Fruit fly (Drosophila melanogaster) whole organism, embryonic: Measurements from ENCODE around the gene lqfR.

Experiments
- CG10209 ChIP-seq: fragments of 200-800 bp; sonication (Bioruptor generic); optimal IDR thresholded peaks from 3 replicates; lab custom pipeline; 2017; ENCODE audit warnings: missing biosample characterization, mild to moderate bottlenecking, missing genetic modification characterization, missing genetic modification reagents
- CG11456 ChIP-seq: fragments of 200-800 bp; sonication (Bioruptor generic); IDR thresholded peaks from 3 replicates; pipeline ENCODE4 v1.3.6; 2022; ENCODE audit warnings: missing biosample characterization, missing genetic modification characterization
- CG11504 ChIP-seq: fragments of 200-800 bp; sonication (Bioruptor generic); optimal IDR thresholded peaks from 3 replicates; lab custom pipeline; 2019; ENCODE audit warnings: missing biosample characterization, mild to moderate bottlenecking, missing genetic modification characterization, moderate library complexity
- CG12299 ChIP-seq: fragments of 200-800 bp; sonication (Bioruptor generic); optimal IDR thresholded peaks from 2 replicates; lab custom pipeline; 2018; ENCODE audit warnings: missing biosample characterization, mild to moderate bottlenecking, missing genetic modification characterization
- CG13123 ChIP-seq: fragments of 200-800 bp; sonication (Bioruptor generic); optimal IDR thresholded peaks from 2 replicates; lab custom pipeline; 2016; ENCODE audit warnings: missing biosample characterization, missing genetic modification characterization
- CG13296 ChIP-seq: fragments of 200-800 bp; sonication (Bioruptor generic); optimal IDR thresholded peaks from 3 replicates; lab custom pipeline; 2018; ENCODE audit warnings: missing biosample characterization, mild to moderate bottlenecking, missing genetic modification characterization
- CG13894 ChIP-seq: fragments of 200-800 bp; sonication (Bioruptor generic); optimal IDR thresholded peaks from 3 replicates; lab custom pipeline; 2018; ENCODE audit warnings: missing biosample characterization, mild to moderate bottlenecking, missing genetic modification characterization, moderate library complexity
- CG14441 ChIP-seq: fragments of 200-800 bp; sonication (Bioruptor generic); IDR thresholded peaks from 2 replicates; pipeline ENCODE4 v1.3.6; 2022; ENCODE audit warnings: missing biosample characterization, missing genetic modification characterization
- CG15073 ChIP-seq: fragments of 200-800 bp; sonication (Bioruptor generic); optimal IDR thresholded peaks from 2 replicates; lab custom pipeline; 2016; ENCODE audit warnings: missing biosample characterization, missing genetic modification characterization
- CG15479 ChIP-seq: fragments of 200-800 bp; sonication (Bioruptor generic); optimal IDR thresholded peaks from 3 replicates; lab custom pipeline; 2019; ENCODE audit warnings: missing biosample characterization, mild to moderate bottlenecking, missing genetic modification characterization, moderate library complexity
- CG18262 ChIP-seq: fragments of 200-800 bp; optimal IDR thresholded peaks from 3 replicates; lab custom pipeline; 2019; ENCODE audit warnings: missing biosample characterization, mild to moderate bottlenecking, missing genetic modification characterization, moderate library complexity
- CG18764 ChIP-seq: fragments of 200-800 bp; sonication (Bioruptor generic); optimal IDR thresholded peaks from 3 replicates; lab custom pipeline; 2016; ENCODE audit warnings: missing biosample characterization, missing genetic modification characterization
- CG2116 ChIP-seq: fragments of 200-800 bp; sonication (Bioruptor generic); optimal IDR thresholded peaks from 3 replicates; lab custom pipeline; 2018; ENCODE audit warnings: missing biosample characterization, mild to moderate bottlenecking, missing genetic modification characterization
- CG2199 ChIP-seq: fragments of 200-800 bp; sonication (Bioruptor generic); IDR thresholded peaks from 3 replicates; pipeline ENCODE4 v1.3.6; 2022; ENCODE audit warnings: missing biosample characterization, missing genetic modification characterization
- CG2889 ChIP-seq: fragments of 200-800 bp; sonication (Bioruptor generic); IDR thresholded peaks from 3 replicates; pipeline ENCODE4 v1.3.6; 2022; ENCODE audit warnings: missing biosample characterization, missing genetic modification characterization
- CG31224 ChIP-seq: fragments of 200-800 bp; sonication (Bioruptor generic); IDR thresholded peaks from 2 replicates; pipeline ENCODE4 v1.3.6; 2022; ENCODE audit warnings: missing biosample characterization, missing genetic modification characterization
- CG4820 ChIP-seq: fragments of 200-800 bp; sonication (Bioruptor generic); optimal IDR thresholded peaks from 3 replicates; lab custom pipeline; 2016; ENCODE audit warnings: missing biosample characterization, missing genetic modification characterization
- CG7786 ChIP-seq: fragments of 200-800 bp; sonication (Bioruptor generic); optimal IDR thresholded peaks from 2 replicates; lab custom pipeline; 2016; ENCODE audit warnings: missing biosample characterization, missing genetic modification characterization
- CG9727 ChIP-seq: fragments of 200-800 bp; sonication (Bioruptor generic); optimal IDR thresholded peaks from 3 replicates; lab custom pipeline; 2017; ENCODE audit warnings: missing biosample characterization, mild to moderate bottlenecking, missing genetic modification characterization
- D19B ChIP-seq: fragments of 200-800 bp; sonication (Bioruptor generic); optimal IDR thresholded peaks from 2 replicates; lab custom pipeline; 2017; ENCODE audit warnings: missing biosample characterization, mild to moderate bottlenecking, missing genetic modification characterization
- Deaf1 ChIP-seq: fragments of 200-800 bp; optimal IDR thresholded peaks from 3 replicates; lab custom pipeline; 2019; ENCODE audit warnings: missing biosample characterization, mild to moderate bottlenecking, missing genetic modification characterization, moderate library complexity
- Dip3 ChIP-seq: fragments of 200-800 bp; sonication (Bioruptor generic); optimal IDR thresholded peaks from 3 replicates; lab custom pipeline; 2016; ENCODE audit warnings: missing biosample characterization, missing genetic modification characterization
- Dp ChIP-seq: fragments of 200-800 bp; sonication (Bioruptor generic); optimal IDR thresholded peaks from 2 replicates; lab custom pipeline; 2018; ENCODE audit warnings: missing biosample characterization, mild to moderate bottlenecking, missing genetic modification characterization, moderate library complexity
- Fer2 ChIP-seq: fragments of 200-800 bp; sonication (Bioruptor generic); optimal IDR thresholded peaks from 2 replicates; lab custom pipeline; 2018; ENCODE audit warnings: missing biosample characterization, mild to moderate bottlenecking, missing genetic modification characterization, moderate library complexity
- Hand ChIP-seq: fragments of 200-800 bp; sonication (Bioruptor generic); optimal IDR thresholded peaks from 2 replicates; lab custom pipeline; 2017; ENCODE audit warnings: mild to moderate bottlenecking, missing biosample characterization, missing genetic modification reagents, missing genetic modification characterization
- HmgD ChIP-seq: fragments of 200-800 bp; sonication (Bioruptor generic); optimal IDR thresholded peaks from 3 replicates; lab custom pipeline; 2016; ENCODE audit warnings: missing biosample characterization, missing genetic modification characterization
- Hsf ChIP-seq: fragments of 200-800 bp; sonication (Bioruptor generic); optimal IDR thresholded peaks from 3 replicates; lab custom pipeline; 2016; ENCODE audit warnings: missing biosample characterization, missing genetic modification characterization
- Lpt ChIP-seq: fragments of >200 bp; optimal IDR thresholded peaks from 2 replicates; lab custom pipeline; 2018; ENCODE audit warnings: missing biosample characterization, missing genetic modification characterization
- Nf-YC ChIP-seq: fragments of 200-800 bp; optimal IDR thresholded peaks from 3 replicates; lab custom pipeline; 2019; ENCODE audit warnings: missing biosample characterization, mild to moderate bottlenecking, missing genetic modification characterization, moderate library complexity
- Sry-δ ChIP-seq: fragments of 200-800 bp; sonication (Bioruptor generic); optimal IDR thresholded peaks from 2 replicates; lab custom pipeline; 2016; ENCODE audit warnings: missing biosample characterization, missing genetic modification characterization
- Vsx1 ChIP-seq: fragments of 200-800 bp; sonication (Bioruptor generic); optimal IDR thresholded peaks from 2 replicates; lab custom pipeline; 2017; ENCODE audit warnings: missing biosample characterization, mild to moderate bottlenecking, missing genetic modification characterization, missing genetic modification reagents
- ap ChIP-seq: fragments of 200-800 bp; sonication (Bioruptor generic); IDR thresholded peaks from 2 replicates; pipeline ENCODE4 v1.3.6; 2022; ENCODE audit warnings: missing biosample characterization, missing genetic modification characterization
- ase ChIP-seq: fragments of 200-800 bp; sonication (Bioruptor generic); IDR thresholded peaks from 3 replicates; pipeline ENCODE4 v1.3.6; 2022; ENCODE audit warnings: missing biosample characterization, missing genetic modification characterization
- ato ChIP-seq: fragments of 200-800 bp; sonication (Bioruptor generic); IDR thresholded peaks from 2 replicates; pipeline ENCODE4 v1.3.6; 2022; ENCODE audit warnings: missing biosample characterization, missing genetic modification characterization; ENCODE audit not compliant: partially characterized antibody
- chn ChIP-seq: fragments of 200-800 bp; sonication (Bioruptor generic); optimal IDR thresholded peaks from 2 replicates; lab custom pipeline; 2016; ENCODE audit warnings: missing biosample characterization, missing genetic modification characterization
- ci ChIP-seq: fragments of 200-800 bp; sonication (Bioruptor generic); IDR thresholded peaks from 3 replicates; pipeline ENCODE4 v1.3.6; 2022; ENCODE audit warnings: missing biosample characterization, missing genetic modification characterization
- crp ChIP-seq, 2 experiments: fragments of 200-800 bp; sonication (Bioruptor generic); optimal IDR thresholded peaks; 2 replicates in 1 of 2; 3 replicates in 1 of 2; lab custom pipeline; 2017; ENCODE audit warnings: missing biosample characterization in 2 of 2, missing genetic modification characterization in 2 of 2, mild to moderate bottlenecking in 1 of 2, moderate library complexity in 1 of 2
- en ChIP-seq: fragments of 200-800 bp; sonication (Bioruptor generic); optimal IDR thresholded peaks from 2 replicates; lab custom pipeline; 2016; ENCODE audit warnings: missing biosample characterization, missing genetic modification characterization
- gcm2 ChIP-seq: fragments of 200-800 bp; sonication (Bioruptor generic); optimal IDR thresholded peaks from 2 replicates; lab custom pipeline; 2016; ENCODE audit warnings: missing biosample characterization, missing genetic modification characterization
- grau ChIP-seq: fragments of 200-800 bp; optimal IDR thresholded peaks from 3 replicates; lab custom pipeline; 2019; ENCODE audit warnings: missing biosample characterization, mild to moderate bottlenecking, missing genetic modification characterization, moderate library complexity
- gt ChIP-seq: fragments of 200-800 bp; sonication (Bioruptor generic); IDR thresholded peaks from 2 replicates; pipeline ENCODE4 v1.3.6; 2022; ENCODE audit warnings: missing biosample characterization, missing genetic modification characterization
- ind ChIP-seq: fragments of 200-800 bp; sonication (Bioruptor generic); optimal IDR thresholded peaks from 3 replicates; lab custom pipeline; 2016; ENCODE audit warnings: missing biosample characterization, missing genetic modification characterization
- kay ChIP-seq: fragments of 200-800 bp; sonication (Bioruptor generic); optimal IDR thresholded peaks from 2 replicates; lab custom pipeline; 2016; ENCODE audit warnings: missing biosample characterization, missing genetic modification characterization
- peb ChIP-seq: fragments of 200-800 bp; sonication (Bioruptor generic); IDR thresholded peaks from 2 replicates; pipeline ENCODE4 v1.3.6; 2022; ENCODE audit warnings: missing biosample characterization, missing genetic modification characterization
- repo ChIP-seq: fragments of 200-800 bp; sonication (Bioruptor generic); optimal IDR thresholded peaks from 2 replicates; lab custom pipeline; 2016; ENCODE audit warnings: missing biosample characterization, missing genetic modification characterization
- schlank ChIP-seq: fragments of 200-800 bp; sonication (Bioruptor generic); optimal IDR thresholded peaks from 2 replicates; lab custom pipeline; 2018; ENCODE audit warnings: missing biosample characterization, mild to moderate bottlenecking, missing genetic modification characterization
- slbo ChIP-seq: fragments of 200-800 bp; sonication (Bioruptor generic); IDR thresholded peaks from 2 replicates; pipeline ENCODE4 v1.3.6; 2022; ENCODE audit warnings: missing biosample characterization, missing genetic modification characterization
- vfl ChIP-seq: fragments of 200-800 bp; sonication (Bioruptor generic); optimal IDR thresholded peaks from 2 replicates; lab custom pipeline; 2016; ENCODE audit warnings: missing biosample characterization, missing genetic modification characterization
- zfh1 ChIP-seq: fragments of 200-800 bp; sonication (Bioruptor generic); IDR thresholded peaks from 3 replicates; pipeline ENCODE4 v1.3.6; 2022; ENCODE audit warnings: missing biosample characterization, missing genetic modification characterization
- zfh2 ChIP-seq: fragments of 200-800 bp; sonication (Bioruptor generic); optimal IDR thresholded peaks from 2 replicates; lab custom pipeline; 2016; ENCODE audit warnings: missing biosample characterization, missing genetic modification characterization

lqfR gene

DNA sequence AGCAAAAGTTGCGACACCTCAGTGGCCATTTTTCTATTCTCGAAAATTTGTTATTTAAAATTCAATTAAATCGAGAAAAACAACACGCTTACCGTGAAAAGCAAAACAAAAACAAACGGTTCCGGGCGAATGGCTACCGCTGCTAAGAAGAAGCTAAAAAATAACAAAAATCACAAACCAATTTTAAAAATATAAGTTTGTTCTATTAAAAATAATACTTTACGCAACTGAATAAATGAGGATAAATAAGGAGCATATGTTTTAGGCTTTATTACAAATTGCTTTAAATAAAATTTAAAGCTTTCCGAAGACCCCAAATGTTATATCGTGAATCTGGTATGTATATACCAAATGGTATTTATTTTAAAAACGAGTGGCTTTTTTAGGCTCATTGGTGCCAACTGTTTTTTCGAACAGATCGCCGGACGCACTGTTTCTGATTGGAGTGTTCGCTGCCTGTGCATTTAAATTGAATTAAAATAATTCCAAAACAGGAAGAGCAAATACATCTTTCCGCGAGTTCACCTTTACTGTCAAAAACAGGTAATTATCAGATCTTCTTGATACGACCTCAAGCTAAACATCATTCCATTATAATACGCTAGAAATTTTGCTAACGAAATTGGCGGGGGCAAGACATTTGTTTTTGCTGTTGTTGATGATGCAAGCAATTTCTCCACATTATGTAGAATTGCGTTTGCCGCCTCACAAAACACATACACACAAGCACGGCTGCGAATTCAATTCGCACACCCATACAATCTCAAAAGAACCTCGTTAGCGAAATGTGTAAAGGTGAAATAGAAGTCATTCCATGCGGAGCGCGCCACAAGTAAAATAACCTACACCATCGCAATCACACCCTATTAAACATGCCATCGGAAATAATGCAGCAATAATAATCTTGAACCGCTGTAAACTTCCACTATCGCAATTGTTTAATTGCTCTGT is 43.7 kb upstream of the lqfR start, which contains the start of the genes Polr3F and PyK (continued):
- TF ChIP-seq ase (GFP tag; lab: Robert Waterston, UW), result no peak
- no peak for TF ChIP-seq CG2199 (GFP tag; lab: Robert Waterston, UW)
- peak; percentile 4 for TF ChIP-seq CG13296 (GFP tag; lab: Kevin White, UChicago)
- no peak for TF ChIP-seq chn
- TF ChIP-seq CG14441 (GFP tag; lab: Robert Waterston, UW), result peak; percentile 36; the same call in 1 of the 2 replicates
- no peak for TF ChIP-seq HmgD (GFP tag; lab: Kevin White, UChicago)
- TF ChIP-seq ind, result peak; percentile 14
- no peak for TF ChIP-seq CG2889 (GFP tag; lab: Robert Waterston, UW)
- TF ChIP-seq CG13894 (tag; lab: Kevin White, UChicago), result no peak
- TF ChIP-seq gt (GFP tag; lab: Robert Waterston, UW), result no peak
- no peak for TF ChIP-seq CG11456 (GFP tag; lab: Robert Waterston, UW)
- TF ChIP-seq CG4820 (GFP tag; lab: Kevin White, UChicago), result no peak
- no peak for TF ChIP-seq schlank (tag; lab: Kevin White, UChicago)
- peak; percentile 34 for TF ChIP-seq CG18262 (tag; lab: Kevin White, UChicago)
- peak; percentile 10 for TF ChIP-seq Dip3 (GFP tag; lab: Kevin White, UChicago)
- TF ChIP-seq en (GFP tag; lab: Kevin White, UChicago), result no peak
- peak; percentile 2 for TF ChIP-seq Deaf1 (tag; lab: Kevin White, UChicago)
- no peak for TF ChIP-seq Fer2 (tag; lab: Kevin White, UChicago)
- no peak for TF ChIP-seq Vsx1 (GFP tag; lab: Kevin White, UChicago)
- no peak for TF ChIP-seq CG31224 (GFP tag; lab: Robert Waterston, UW)
- no peak for TF ChIP-seq ato (GFP tag; lab: Robert Waterston, UW)
- peak; percentile 15 for TF ChIP-seq zfh2 (GFP tag; lab: Kevin White, UChicago)
- TF ChIP-seq CG11504 (tag; lab: Kevin White, UChicago), result peak; percentile 49
- TF ChIP-seq CG7786 (GFP tag; lab: Kevin White, UChicago), result no peak
- TF ChIP-seq crp (GFP tag; optimal IDR thresholded peaks at IDR 0.05; lab: Kevin White, UChicago), result peak in 1 of 2 experiments; percentile 65
- TF ChIP-seq CG13123, result no peak
- peak; percentile 22 for TF ChIP-seq Hsf (GFP tag; lab: Kevin White, UChicago)
- no peak for TF ChIP-seq Lpt (GFP tag; lab: Kevin White, UChicago)
- TF ChIP-seq CG10209 (GFP tag; lab: Kevin White, UChicago), result no peak
- no peak for TF ChIP-seq ap (GFP tag; lab: Robert Waterston, UW)
- TF ChIP-seq Dp (GFP tag; lab: Kevin White, UChicago), result peak; percentile 66
- TF ChIP-seq peb (GFP tag; lab: Robert Waterston, UW), result no peak
- no peak for TF ChIP-seq repo (GFP tag; lab: Kevin White, UChicago)
- no peak for TF ChIP-seq CG12299 (tag; lab: Kevin White, UChicago)
- peak; percentile 50 for TF ChIP-seq Nf-YC (tag; lab: Kevin White, UChicago)
- peak; percentile 32 for TF ChIP-seq CG2116 (GFP tag; lab: Kevin White, UChicago)
- TF ChIP-seq ci, result peak; percentile 33; the same call in 1 of the 3 replicates
- 0 out of 2 replicates have a peak, but pooled peaks have one; percentile 17 for TF ChIP-seq slbo (GFP tag; lab: Robert Waterston, UW)
- TF ChIP-seq Sry-δ (GFP tag; lab: Kevin White, UChicago), result no peak
- no peak for TF ChIP-seq zfh1 (GFP tag; lab: Robert Waterston, UW)
- TF ChIP-seq vfl (GFP tag; lab: Kevin White, UChicago), result no peak
- no peak for TF ChIP-seq CG18764 (GFP tag; lab: Kevin White, UChicago)
- TF ChIP-seq CG15073 (GFP tag; lab: Kevin White, UChicago), result no peak
- TF ChIP-seq Hand (GFP tag; lab: Kevin White, UChicago), result no peak
- TF ChIP-seq D19B (GFP tag; lab: Kevin White, UChicago), result peak; percentile 6
- TF ChIP-seq kay (GFP tag; lab: Kevin White, UChicago), result no peak
- peak; percentile 51 for TF ChIP-seq grau (tag; lab: Kevin White, UChicago)
- peak; percentile 41 for TF ChIP-seq CG9727 (GFP tag; lab: Kevin White, UChicago)
- no peak for TF ChIP-seq CG15479 (GFP tag; lab: Kevin White, UChicago)
- TF ChIP-seq gcm2 (GFP tag; lab: Kevin White, UChicago), result no peak
